Worm (Caenorhabditis elegans): ENCODE data around the gene gst-30.

ce11 chrII:4924729-4925128 lies 10.1 kb downstream of the gst-30 start:
- no peak for TF ChIP-seq zag-1 (tag; optimal IDR thresholded peaks at IDR 0.05)
- TF ChIP-seq egl-27 (tag; optimal IDR thresholded peaks at IDR 0.05), result no peak
- TF ChIP-seq nhr-28 (tag; optimal IDR thresholded peaks at IDR 0.05), result no peak

All from whole organism, L4 larva.